Fruit fly (Drosophila melanogaster): ENCODE measurements around the gene CG16782.

CG16782 gene

dm6 chrX:3446157-3446556, 13.9 kb downstream of the CG16782 start:
- TF ChIP-seq Sin3A (optimal IDR thresholded peaks at IDR 0.05) (no peak), h (optimal IDR thresholded peaks at IDR 0.05) (no peak), insv (optimal IDR thresholded peaks at IDR 0.05) (no peak), Myc (optimal IDR thresholded peaks at IDR 0.05) (no peak)

dm6 chrX:3444800-3445199, 15.2 kb downstream of the CG16782 start:
- TF ChIP-seq insv (optimal IDR thresholded peaks at IDR 0.05), result no peak
- TF ChIP-seq psq (optimal IDR thresholded peaks at IDR 0.05), result no peak
- TF ChIP-seq Myc (optimal IDR thresholded peaks at IDR 0.05), result no peak

dm6 chrX:3443902-3444301, 16.1 kb downstream of the CG16782 start:
- TF ChIP-seq psq (optimal IDR thresholded peaks at IDR 0.05) (no peak), Myc (optimal IDR thresholded peaks at IDR 0.05) (no peak), Sin3A (optimal IDR thresholded peaks at IDR 0.05) (no peak), h (optimal IDR thresholded peaks at IDR 0.05) (no peak), ttk (optimal IDR thresholded peaks at IDR 0.05) (no peak), insv (optimal IDR thresholded peaks at IDR 0.05) (no peak)

dm6 chrX:3442543-3443207, 17.4 kb downstream of the CG16782 start:
- TF ChIP-seq h (optimal IDR thresholded peaks at IDR 0.05) (no peak), Sin3A (optimal IDR thresholded peaks at IDR 0.05) (no peak), ttk (optimal IDR thresholded peaks at IDR 0.05) (no peak), psq (optimal IDR thresholded peaks at IDR 0.05) (no peak), insv (optimal IDR thresholded peaks at IDR 0.05) (no peak), Myc (optimal IDR thresholded peaks at IDR 0.05) (no peak)

dm6 chrX:3440506-3440905, 19.5 kb downstream of the CG16782 start:
- TF ChIP-seq psq (optimal IDR thresholded peaks at IDR 0.05) (no peak), Sin3A (optimal IDR thresholded peaks at IDR 0.05) (no peak), insv (optimal IDR thresholded peaks at IDR 0.05) (no peak), h (optimal IDR thresholded peaks at IDR 0.05) (no peak), Myc (optimal IDR thresholded peaks at IDR 0.05) (no peak), ttk (optimal IDR thresholded peaks at IDR 0.05) (no peak)

dm6 chrX:3437493-3437892, 22.5 kb downstream of the CG16782 start:
- no peak for TF ChIP-seq Myc (optimal IDR thresholded peaks at IDR 0.05)
- no peak for TF ChIP-seq insv (optimal IDR thresholded peaks at IDR 0.05)
- no peak for TF ChIP-seq ttk (optimal IDR thresholded peaks at IDR 0.05)
- TF ChIP-seq Sin3A (optimal IDR thresholded peaks at IDR 0.05), result no peak
- TF ChIP-seq psq (optimal IDR thresholded peaks at IDR 0.05), result no peak
- no peak for TF ChIP-seq h (optimal IDR thresholded peaks at IDR 0.05)

- TF ChIP-seq insv (optimal IDR thresholded peaks at IDR 0.05), result no peak
- TF ChIP-seq Myc (optimal IDR thresholded peaks at IDR 0.05), result no peak
- TF ChIP-seq h (optimal IDR thresholded peaks at IDR 0.05), result no peak
- no peak for TF ChIP-seq Sin3A (optimal IDR thresholded peaks at IDR 0.05)
- TF ChIP-seq psq (optimal IDR thresholded peaks at IDR 0.05), result no peak
- TF ChIP-seq ttk (optimal IDR thresholded peaks at IDR 0.05), result no peak
These were observed 23.9 kb downstream of the CG16782 start for dm6 chrX:3436183-3436582.

dm6 chrX:3435707-3436106, 24.3 kb downstream of the CG16782 start, which contains the start of gene CG14269:
CG14269 (minus strand) TSS chrX:3435807.
- TF ChIP-seq psq (optimal IDR thresholded peaks at IDR 0.05) (no peak), h (optimal IDR thresholded peaks at IDR 0.05) (no peak), Myc (optimal IDR thresholded peaks at IDR 0.05) (no peak), Sin3A (optimal IDR thresholded peaks at IDR 0.05) (no peak), insv (optimal IDR thresholded peaks at IDR 0.05) (no peak), ttk (optimal IDR thresholded peaks at IDR 0.05) (no peak)

dm6 chrX:3433646-3434097, 26.4 kb downstream of the CG16782 start:
- TF ChIP-seq insv (optimal IDR thresholded peaks at IDR 0.05) (no peak), h (optimal IDR thresholded peaks at IDR 0.05) (no peak), psq (optimal IDR thresholded peaks at IDR 0.05) (no peak), Sin3A (optimal IDR thresholded peaks at IDR 0.05) (no peak), ttk (optimal IDR thresholded peaks at IDR 0.05) (no peak), Myc (optimal IDR thresholded peaks at IDR 0.05) (no peak)

dm6 chrX:3432928-3433327, 27.1 kb downstream of the CG16782 start:
- TF ChIP-seq Sin3A (optimal IDR thresholded peaks at IDR 0.05) (no peak), ttk (optimal IDR thresholded peaks at IDR 0.05) (no peak), insv (optimal IDR thresholded peaks at IDR 0.05) (no peak), h (optimal IDR thresholded peaks at IDR 0.05) (no peak), Myc (optimal IDR thresholded peaks at IDR 0.05) (no peak), psq (optimal IDR thresholded peaks at IDR 0.05) (no peak)

dm6 chrX:3431641-3432040, 28.4 kb downstream of the CG16782 start:
- no peak for TF ChIP-seq Sin3A (optimal IDR thresholded peaks at IDR 0.05)
- no peak for TF ChIP-seq h (optimal IDR thresholded peaks at IDR 0.05)
- no peak for TF ChIP-seq insv (optimal IDR thresholded peaks at IDR 0.05)
- TF ChIP-seq ttk (optimal IDR thresholded peaks at IDR 0.05), result no peak
- no peak for TF ChIP-seq Myc (optimal IDR thresholded peaks at IDR 0.05)
- no peak for TF ChIP-seq psq (optimal IDR thresholded peaks at IDR 0.05)

- no peak for TF ChIP-seq ttk (optimal IDR thresholded peaks at IDR 0.05)
- no peak for TF ChIP-seq h (optimal IDR thresholded peaks at IDR 0.05)
- no peak for TF ChIP-seq Sin3A (optimal IDR thresholded peaks at IDR 0.05)
- TF ChIP-seq insv (optimal IDR thresholded peaks at IDR 0.05), result no peak
- TF ChIP-seq psq (optimal IDR thresholded peaks at IDR 0.05), result no peak
- TF ChIP-seq Myc (optimal IDR thresholded peaks at IDR 0.05), result no peak
These were observed 30.1 kb downstream of the CG16782 start for dm6 chrX:3429952-3430351.

dm6 chrX:3427614-3427965, 32.5 kb downstream of the CG16782 start:
- TF ChIP-seq h (optimal IDR thresholded peaks at IDR 0.05) (no peak), Sin3A (optimal IDR thresholded peaks at IDR 0.05) (no peak), insv (optimal IDR thresholded peaks at IDR 0.05) (no peak), psq (optimal IDR thresholded peaks at IDR 0.05) (no peak), ttk (optimal IDR thresholded peaks at IDR 0.05) (no peak), Myc (optimal IDR thresholded peaks at IDR 0.05) (no peak)

Measured in Kc167 (cell line).